Fruit fly (Drosophila melanogaster): Measurements from ENCODE around the gene lobo.

Gene lobo

dm6 chr3R:25215123-25215522 lies 21.5 kb upstream of the lobo start, which contains the start of gene Saysd1:
Gene Saysd1 (minus strand): TSS chr3R:25215188.
- TF ChIP-seq CG14711 (tag; optimal IDR thresholded peaks at IDR 0.05) (peak; percentile 3), CG7101 (tag; optimal IDR thresholded peaks at IDR 0.05) (no peak), Hr96 (GFP tag; optimal IDR thresholded peaks at IDR 0.05) (peak; percentile 12), CG7045 (GFP tag; optimal IDR thresholded peaks at IDR 0.05) (peak; percentile 21), kay (GFP tag; ENCODE audit: borderline replicate concordance) (peak; percentile 71), CG1620 (GFP tag; optimal IDR thresholded peaks at IDR 0.05) (no peak), toe (GFP tag; optimal IDR thresholded peaks at IDR 0.05) (peak; percentile 51), cnc (optimal IDR thresholded peaks at IDR 0.05) (no peak), Clk (GFP tag; optimal IDR thresholded peaks at IDR 0.05) (no peak)

dm6 chr3R:25209207-25209606 lies 15.6 kb upstream of the lobo start:
- peak; percentile 40 for TF ChIP-seq cic (GFP tag; optimal IDR thresholded peaks at IDR 0.05)
- no peak for TF ChIP-seq tj (GFP tag; optimal IDR thresholded peaks at IDR 0.05)
- TF ChIP-seq kay (GFP tag; ENCODE audit: borderline replicate concordance): peak; percentile 91

- TF ChIP-seq ovo (GFP tag; optimal IDR thresholded peaks at IDR 0.05) (peak; percentile 12), CG1620 (GFP tag; optimal IDR thresholded peaks at IDR 0.05) (no peak)
Measured at dm6 chr3R:25208767-25209075, 15.1 kb upstream of the lobo start.

dm6 chr3R:25208042-25208766 lies 14.6 kb upstream of the lobo start, which contains the start of gene Cad96Ca:
Gene Cad96Ca (minus strand): TSS chr3R:25208283.
- TF ChIP-seq CG12768 (GFP tag; optimal IDR thresholded peaks at IDR 0.05) (no peak), CG11617 (GFP tag; optimal IDR thresholded peaks at IDR 0.05) (no peak), ovo (GFP tag; optimal IDR thresholded peaks at IDR 0.05) (no peak), Crg-1 (GFP tag; optimal IDR thresholded peaks at IDR 0.05) (no peak), kay (GFP tag; ENCODE audit: borderline replicate concordance) (no peak), bab1 (GFP tag; optimal IDR thresholded peaks at IDR 0.05) (no peak), cic (GFP tag; optimal IDR thresholded peaks at IDR 0.05) (no peak), Hr96 (GFP tag; optimal IDR thresholded peaks at IDR 0.05) (no peak), CG7045 (GFP tag; optimal IDR thresholded peaks at IDR 0.05) (no peak), cnc (optimal IDR thresholded peaks at IDR 0.05) (no peak), Clk (GFP tag; optimal IDR thresholded peaks at IDR 0.05) (no peak), CG5204 (GFP tag; optimal IDR thresholded peaks at IDR 0.05) (no peak), pad (GFP tag; optimal IDR thresholded peaks at IDR 0.05) (no peak)

- TF ChIP-seq Hr96 (GFP tag; optimal IDR thresholded peaks at IDR 0.05) (peak; percentile 0), CG33017 (tag; optimal IDR thresholded peaks at IDR 0.05) (peak; percentile 57), kay (GFP tag; ENCODE audit: borderline replicate concordance) (no peak), CG5204 (GFP tag; optimal IDR thresholded peaks at IDR 0.05) (peak; percentile 27), CG11617 (GFP tag; optimal IDR thresholded peaks at IDR 0.05) (no peak), toe (GFP tag; optimal IDR thresholded peaks at IDR 0.05) (peak; percentile 3), CG7101 (tag; optimal IDR thresholded peaks at IDR 0.05) (peak; percentile 40), CG7045 (GFP tag; optimal IDR thresholded peaks at IDR 0.05) (peak; percentile 44), CG12768 (GFP tag; optimal IDR thresholded peaks at IDR 0.05) (no peak), Crg-1 (GFP tag; optimal IDR thresholded peaks at IDR 0.05) (no peak)
Measured at dm6 chr3R:25207405-25208003, 13.9 kb upstream of the lobo start.

dm6 chr3R:25205413-25205977 lies 11.9 kb upstream of the lobo start:
- TF ChIP-seq ovo (GFP tag; optimal IDR thresholded peaks at IDR 0.05) (no peak), bab1 (GFP tag; optimal IDR thresholded peaks at IDR 0.05) (no peak), pad (GFP tag; optimal IDR thresholded peaks at IDR 0.05) (no peak), CG11617 (GFP tag; optimal IDR thresholded peaks at IDR 0.05) (no peak), Crg-1 (GFP tag; optimal IDR thresholded peaks at IDR 0.05) (no peak), Mnt (GFP tag; optimal IDR thresholded peaks at IDR 0.05) (no peak), CG7045 (GFP tag; optimal IDR thresholded peaks at IDR 0.05) (no peak), cic (GFP tag; optimal IDR thresholded peaks at IDR 0.05) (no peak), Hr96 (GFP tag; optimal IDR thresholded peaks at IDR 0.05) (no peak), CG1620 (GFP tag; optimal IDR thresholded peaks at IDR 0.05) (no peak), CG12768 (GFP tag; optimal IDR thresholded peaks at IDR 0.05) (no peak)

- TF ChIP-seq CG14711 (tag; optimal IDR thresholded peaks at IDR 0.05) (no peak), toe (GFP tag; optimal IDR thresholded peaks at IDR 0.05) (no peak), CG7101 (tag; optimal IDR thresholded peaks at IDR 0.05) (no peak), kay (GFP tag; ENCODE audit: borderline replicate concordance) (no peak), cic (GFP tag; optimal IDR thresholded peaks at IDR 0.05) (no peak), pad (GFP tag; optimal IDR thresholded peaks at IDR 0.05) (no peak), cnc (optimal IDR thresholded peaks at IDR 0.05) (no peak), CG33017 (tag; optimal IDR thresholded peaks at IDR 0.05) (no peak), ovo (GFP tag; optimal IDR thresholded peaks at IDR 0.05) (no peak), Hr96 (GFP tag; optimal IDR thresholded peaks at IDR 0.05) (no peak), CG1620 (GFP tag; optimal IDR thresholded peaks at IDR 0.05) (no peak), CG12768 (GFP tag; optimal IDR thresholded peaks at IDR 0.05) (no peak), tj (GFP tag; optimal IDR thresholded peaks at IDR 0.05) (no peak), Crg-1 (GFP tag; optimal IDR thresholded peaks at IDR 0.05) (no peak), bab1 (GFP tag; optimal IDR thresholded peaks at IDR 0.05) (no peak), CG7045 (GFP tag; optimal IDR thresholded peaks at IDR 0.05) (no peak), CG11617 (GFP tag; optimal IDR thresholded peaks at IDR 0.05) (no peak), CG5204 (GFP tag; optimal IDR thresholded peaks at IDR 0.05) (no peak), Clk (GFP tag; optimal IDR thresholded peaks at IDR 0.05) (no peak), Mnt (GFP tag; optimal IDR thresholded peaks at IDR 0.05) (no peak)
Measured at dm6 chr3R:25199321-25199868, 5.8 kb upstream of the lobo start, which contains the start of gene CG13654. Gene CG13654 (plus strand): TSS chr3R:25199818.

Measured in whole organism, adult.